Worm (Caenorhabditis elegans) whole organism, early embryonic: ENCODE measurements around the gene gtf-2H2C.

Experiments
- ama-1 ChIP-seq: fragments of 150-350 bp; optimal IDR thresholded peaks from 2 replicates; lab custom pipeline; 2014
- ceh-36 ChIP-seq: sonication (generic microtip); optimal IDR thresholded peaks from 2 replicates; lab custom pipeline; 2016; ENCODE audit warnings: missing genetic modification characterization, inconsistent platforms, missing compliant biosample characterization
- flt-1 ChIP-seq: fragments of 200-800 bp; sonication (Bioruptor generic); IDR thresholded peaks from 2 replicates; pipeline ENCODE4 v1.3.6; 2022; ENCODE audit warnings: missing genetic modification characterization, missing compliant biosample characterization
- hmg-4 ChIP-seq: fragments of 200-800 bp; sonication (Bioruptor generic); optimal IDR thresholded peaks from 2 replicates; lab custom pipeline; 2018; ENCODE audit warnings: mild to moderate bottlenecking, missing genetic modification characterization, missing compliant biosample characterization
- tra-4 ChIP-seq: sonication (generic microtip); optimal IDR thresholded peaks from 2 replicates; lab custom pipeline; 2017; ENCODE audit warnings: missing genetic modification characterization, missing compliant biosample characterization

DNA sequence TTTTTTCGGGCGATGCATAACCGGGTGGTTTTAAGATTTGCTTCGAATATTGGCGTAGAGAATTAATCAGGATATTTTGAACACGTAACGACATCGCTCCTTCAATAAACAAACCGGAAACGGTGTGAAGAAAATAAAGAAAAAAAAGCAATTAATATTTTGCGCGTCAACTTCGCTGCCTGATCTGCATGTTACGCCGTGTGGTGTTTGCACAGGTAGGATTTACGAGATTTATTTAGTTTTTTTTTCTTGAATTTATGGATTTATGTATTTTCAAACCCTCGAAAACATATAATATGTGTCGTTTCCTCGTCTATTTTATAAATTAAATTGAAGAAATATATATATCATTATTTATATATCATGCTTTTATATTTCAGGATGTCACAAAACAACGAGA is 24.1 kb upstream of the gtf-2H2C start, which contains the start of the genes ZK1128.1 and mett-10:
- TF ChIP-seq ama-1 (lab: Kevin White, UChicago) (no peak), hmg-4 (GFP tag; lab: Kevin White, UChicago) (no peak), flt-1 (GFP tag; lab: Robert Waterston, UW) (no peak), ceh-36 (tag; lab: Kevin White, UChicago) (no peak), tra-4 (tag; lab: Kevin White, UChicago) (no peak)
